Worm (Caenorhabditis elegans) whole organism, L1 larva: Measurements from ENCODE around the gene ceh-19.

Experiments used
- C04F5.9 ChIP-seq: sonication (generic microtip); optimal IDR thresholded peaks from 2 replicates; lab custom pipeline; 2016; ENCODE audit warnings: missing genetic modification characterization, missing compliant biosample characterization
- C16A3.4 ChIP-seq: fragments of 150-350 bp; optimal IDR thresholded peaks from 2 replicates; lab custom pipeline; 2014; ENCODE audit warnings: missing biosample characterization, missing genetic modification characterization
- F16B12.6 ChIP-seq: fragments of 150-350 bp; optimal IDR thresholded peaks from 2 replicates; lab custom pipeline; 2014; ENCODE audit warnings: missing biosample characterization, missing genetic modification characterization
- Y116A8C.19 ChIP-seq: sonication (generic microtip); optimal IDR thresholded peaks from 2 replicates; lab custom pipeline; 2016; ENCODE audit warnings: missing compliant biosample characterization, missing genetic modification characterization, borderline replicate concordance
- ama-1 ChIP-seq: fragments of 150-350 bp; optimal IDR thresholded peaks from 2 replicates; lab custom pipeline; 2014
- blmp-1 ChIP-seq: fragments of 150-350 bp; optimal IDR thresholded peaks from 2 replicates; lab custom pipeline; 2014; ENCODE audit warnings: missing biosample characterization, missing genetic modification characterization
- ceh-63 ChIP-seq: fragments of 200-800 bp; sonication (Bioruptor generic); optimal IDR thresholded peaks from 2 replicates; lab custom pipeline; 2018; ENCODE audit warnings: mild to moderate bottlenecking, missing genetic modification characterization, missing compliant biosample characterization
- ceh-82 ChIP-seq, 3 experiments: fragments of 150-350 bp in 1 of 3; sonication (generic microtip) in 2 of 3; optimal IDR thresholded peaks; 2 replicates each; lab custom pipeline; 2014 to 2017; ENCODE audit warnings: missing biosample characterization in 3 of 3, missing genetic modification characterization in 3 of 3
- ceh-90 ChIP-seq: sonication (generic microtip); optimal IDR thresholded peaks from 2 replicates; lab custom pipeline; 2016; ENCODE audit warnings: missing genetic modification characterization, missing compliant biosample characterization
- ces-1 ChIP-seq: fragments of 150-350 bp; optimal IDR thresholded peaks from 2 replicates; lab custom pipeline; 2014; ENCODE audit warnings: missing biosample characterization, missing genetic modification reagents, missing genetic modification characterization
- dpl-1 ChIP-seq, 3 experiments: fragments of 150-350 bp in 2 of 3; sonication (generic microtip) in 1 of 3; optimal IDR thresholded peaks; 2 replicates each; lab custom pipeline; 2014 to 2017; ENCODE audit warnings: missing biosample characterization in 3 of 3, missing genetic modification characterization in 3 of 3, missing genetic modification reagents in 3 of 3
- efl-1 ChIP-seq, 4 experiments: fragments of 150-350 bp; optimal IDR thresholded peaks in 3 of 4; peaks in 1 of 4; 1 replicate in 1 of 4; 2 replicates in 3 of 4; lab custom pipeline; 2014; ENCODE audit warnings: missing biosample characterization in 2 of 4, missing genetic modification characterization in 2 of 4, missing genetic modification reagents in 2 of 4
- efl-3 ChIP-seq: fragments of 200-800 bp; sonication (Bioruptor generic); optimal IDR thresholded peaks from 2 replicates; lab custom pipeline; 2018; ENCODE audit warnings: mild to moderate bottlenecking, missing genetic modification characterization, missing compliant biosample characterization
- elt-2 ChIP-seq: sonication (generic microtip); optimal IDR thresholded peaks from 2 replicates; lab custom pipeline; 2016; ENCODE audit warnings: missing genetic modification characterization, mild to moderate bottlenecking, inconsistent platforms, missing compliant biosample characterization, missing genetic modification reagents
- elt-3 ChIP-seq, 6 experiments: fragments of 150-350 bp in 1 of 6; sonication (generic microtip); optimal IDR thresholded peaks; 2 replicates each; lab custom pipeline; 2017 to 2018; ENCODE audit warnings: missing biosample characterization in 6 of 6, missing genetic modification characterization in 6 of 6, inconsistent platforms in 1 of 6
- fkh-8 ChIP-seq: sonication (generic microtip); optimal IDR thresholded peaks from 2 replicates; lab custom pipeline; 2016; ENCODE audit warnings: mild to moderate bottlenecking, missing genetic modification characterization, missing compliant biosample characterization
- hlh-17 ChIP-seq: fragments of 200-800 bp; sonication (Bioruptor generic); optimal IDR thresholded peaks from 2 replicates; lab custom pipeline; 2018; ENCODE audit warnings: missing genetic modification characterization, mild to moderate bottlenecking, missing compliant biosample characterization, moderate library complexity, borderline replicate concordance
- hpl-2 ChIP-seq: fragments of 150-350 bp; optimal IDR thresholded peaks from 2 replicates; lab custom pipeline; 2014; ENCODE audit warnings: missing biosample characterization, missing genetic modification reagents, missing genetic modification characterization
- irx-1 ChIP-seq: sonication (generic microtip); optimal IDR thresholded peaks from 2 replicates; lab custom pipeline; 2016; ENCODE audit warnings: missing genetic modification characterization, missing compliant biosample characterization
- isw-1 ChIP-seq: fragments of 200-800 bp; sonication (Bioruptor generic); IDR thresholded peaks from 2 replicates; pipeline ENCODE4 v1.3.6; 2022; ENCODE audit warnings: missing genetic modification characterization, missing compliant biosample characterization
- jun-1 ChIP-seq: fragments of 150-350 bp; optimal IDR thresholded peaks from 2 replicates; lab custom pipeline; 2014; ENCODE audit warnings: missing biosample characterization, missing genetic modification reagents, missing genetic modification characterization
- lin-14 ChIP-seq: fragments of 200-800 bp; sonication (Bioruptor generic); optimal IDR thresholded peaks from 2 replicates; lab custom pipeline; 2018; ENCODE audit warnings: mild to moderate bottlenecking, missing genetic modification characterization, moderate library complexity, missing compliant biosample characterization
- mdl-1 ChIP-seq, 2 experiments: fragments of 150-350 bp; optimal IDR thresholded peaks; 2 replicates each; lab custom pipeline; 2014 to 2017; ENCODE audit warnings: missing biosample characterization in 2 of 2, missing genetic modification characterization in 2 of 2, inconsistent platforms in 1 of 2
- mep-1 ChIP-seq: fragments of 150-350 bp; optimal IDR thresholded peaks from 2 replicates; lab custom pipeline; 2014; ENCODE audit warnings: missing biosample characterization, missing genetic modification characterization
- nhr-11 ChIP-seq: fragments of 150-350 bp; optimal IDR thresholded peaks from 2 replicates; lab custom pipeline; 2014; ENCODE audit warnings: missing biosample characterization, missing genetic modification characterization
- nhr-12 ChIP-seq: sonication (generic microtip); optimal IDR thresholded peaks from 2 replicates; lab custom pipeline; 2017; ENCODE audit warnings: missing biosample characterization, missing genetic modification characterization
- nhr-237 ChIP-seq: fragments of 150-350 bp; optimal IDR thresholded peaks from 2 replicates; lab custom pipeline; 2014; ENCODE audit warnings: missing biosample characterization, missing genetic modification characterization
- nhr-47 ChIP-seq: sonication (generic microtip); optimal IDR thresholded peaks from 2 replicates; lab custom pipeline; 2016; ENCODE audit warnings: mild to moderate bottlenecking, missing genetic modification characterization, moderate library complexity, missing compliant biosample characterization
- nhr-77 ChIP-seq: fragments of 150-350 bp; optimal IDR thresholded peaks from 2 replicates; lab custom pipeline; 2014; ENCODE audit warnings: missing biosample characterization, missing genetic modification characterization
- nhr-90 ChIP-seq: sonication (generic microtip); optimal IDR thresholded peaks from 2 replicates; lab custom pipeline; 2016; ENCODE audit warnings: mild to moderate bottlenecking, missing genetic modification characterization, missing compliant biosample characterization; ENCODE audit not compliant: poor library complexity
- pax-3 ChIP-seq: fragments of 200-800 bp; sonication (Bioruptor generic); optimal IDR thresholded peaks from 2 replicates; lab custom pipeline; 2018; ENCODE audit warnings: mild to moderate bottlenecking, missing genetic modification characterization, moderate library complexity, missing compliant biosample characterization
- skn-1 ChIP-seq: fragments of 150-350 bp; optimal IDR thresholded peaks from 2 replicates; lab custom pipeline; 2014; ENCODE audit warnings: missing biosample characterization, missing genetic modification characterization
- sup-37 ChIP-seq: fragments of 200-800 bp; sonication (Bioruptor generic); optimal IDR thresholded peaks from 2 replicates; lab custom pipeline; 2018; ENCODE audit warnings: mild to moderate bottlenecking, missing genetic modification characterization, missing compliant biosample characterization
- swsn-7 ChIP-seq: sonication (generic microtip); optimal IDR thresholded peaks from 2 replicates; lab custom pipeline; 2016; ENCODE audit warnings: missing genetic modification characterization, missing compliant biosample characterization
- tbx-2 ChIP-seq: sonication (generic microtip); optimal IDR thresholded peaks from 2 replicates; lab custom pipeline; 2016; ENCODE audit warnings: missing genetic modification characterization, missing compliant biosample characterization
- tlp-1 ChIP-seq: fragments of 150-350 bp; optimal IDR thresholded peaks from 2 replicates; lab custom pipeline; 2014; ENCODE audit warnings: missing biosample characterization, missing genetic modification characterization
- vab-15 ChIP-seq: sonication (generic microtip); optimal IDR thresholded peaks from 2 replicates; lab custom pipeline; 2017; ENCODE audit warnings: missing genotype, mild to moderate bottlenecking, missing genetic modification characterization, missing compliant biosample characterization
- zag-1 ChIP-seq: fragments of 150-350 bp; optimal IDR thresholded peaks from 2 replicates; lab custom pipeline; 2014; ENCODE audit warnings: missing biosample characterization, missing genetic modification characterization
- zip-4 ChIP-seq: fragments of 200-800 bp; sonication (Bioruptor generic); optimal IDR thresholded peaks from 2 replicates; lab custom pipeline; 2018; ENCODE audit warnings: mild to moderate bottlenecking, missing genetic modification characterization, moderate library complexity, missing compliant biosample characterization
- ztf-11 ChIP-seq, 2 experiments: sonication (generic microtip); optimal IDR thresholded peaks; 2 replicates each; lab custom pipeline; 2016 to 2017; ENCODE audit warnings: missing genetic modification characterization in 2 of 2, missing biosample characterization in 1 of 2, missing compliant biosample characterization in 1 of 2

ceh-19 gene

ce11 chrIV:7923982-7924480 lies 31.7 kb downstream of the ceh-19 start, which contains the start of the genes xpo-3 and C49H3.3 (continued):
- peak; percentile 42 for TF ChIP-seq nhr-47 (tag; lab: Kevin White, UChicago)
- no peak for TF ChIP-seq irx-1 (tag; lab: Kevin White, UChicago)
- no peak for TF ChIP-seq C04F5.9 (tag; lab: Kevin White, UChicago)
- TF ChIP-seq skn-1, result peak; percentile 2
- peak; percentile 32 for TF ChIP-seq C16A3.4 (tag; lab: Kevin White, UChicago)
- no peak for TF ChIP-seq elt-3 (tag; optimal IDR thresholded peaks at IDR 0.05; lab: Kevin White, UChicago)

DNA sequence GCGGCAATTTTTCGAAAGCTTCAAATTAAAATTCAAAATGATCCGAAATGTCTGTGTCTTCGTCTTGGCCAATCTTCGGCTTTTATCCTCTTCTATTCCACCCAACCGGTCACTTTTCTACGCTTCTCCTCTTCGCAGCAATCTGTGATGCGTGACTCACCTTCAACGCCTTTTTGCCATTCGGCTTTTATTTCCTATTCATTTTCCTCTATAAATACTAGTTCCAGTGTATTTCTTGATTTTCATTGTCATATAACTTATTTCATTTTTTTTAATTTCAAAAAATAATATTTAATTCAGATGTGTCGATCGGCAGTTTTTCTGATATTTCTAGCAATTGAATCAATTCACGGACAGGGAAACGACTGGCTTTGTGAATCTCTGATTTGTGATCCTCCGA lies 35.6 kb downstream of the ceh-19 start, which contains the start of gene C49H3.16:
TSS of gene C49H3.16 (plus strand) at position 301 of the 400 bp plus-strand sequence.
- TF ChIP-seq nhr-11 (tag; lab: Kevin White, UChicago) (no peak), mep-1 (tag; lab: Kevin White, UChicago) (no peak), tbx-2 (tag; lab: Kevin White, UChicago) (no peak), F16B12.6 (tag; lab: Kevin White, UChicago) (no peak), nhr-90 (tag; lab: Kevin White, UChicago) (no peak), tlp-1 (tag; lab: Kevin White, UChicago) (no peak), blmp-1 (tag; lab: Kevin White, UChicago) (no peak), fkh-8 (no peak), vab-15 (tag; lab: Kevin White, UChicago) (no peak)

ce11 chrIV:7917881-7918280 lies 37.9 kb downstream of the ceh-19 start:
- TF ChIP-seq swsn-7, result no peak
- TF ChIP-seq Y116A8C.19 (tag; lab: Kevin White, UChicago), result no peak
- no peak for TF ChIP-seq ztf-11 (tag; optimal IDR thresholded peaks at IDR 0.05; lab: Kevin White, UChicago)
- TF ChIP-seq mdl-1 (tag; optimal IDR thresholded peaks at IDR 0.05; lab: Kevin White, UChicago), result no peak
- no peak for TF ChIP-seq zag-1 (tag; lab: Kevin White, UChicago)
- no peak for TF ChIP-seq ama-1 (lab: Kevin White, UChicago)
- TF ChIP-seq elt-2 (tag; lab: Kevin White, UChicago), result no peak
- no peak for TF ChIP-seq ceh-63 (GFP tag; lab: Kevin White, UChicago)
- no peak for TF ChIP-seq fkh-8
- TF ChIP-seq hlh-17, result no peak
- no peak for TF ChIP-seq efl-3

DNA sequence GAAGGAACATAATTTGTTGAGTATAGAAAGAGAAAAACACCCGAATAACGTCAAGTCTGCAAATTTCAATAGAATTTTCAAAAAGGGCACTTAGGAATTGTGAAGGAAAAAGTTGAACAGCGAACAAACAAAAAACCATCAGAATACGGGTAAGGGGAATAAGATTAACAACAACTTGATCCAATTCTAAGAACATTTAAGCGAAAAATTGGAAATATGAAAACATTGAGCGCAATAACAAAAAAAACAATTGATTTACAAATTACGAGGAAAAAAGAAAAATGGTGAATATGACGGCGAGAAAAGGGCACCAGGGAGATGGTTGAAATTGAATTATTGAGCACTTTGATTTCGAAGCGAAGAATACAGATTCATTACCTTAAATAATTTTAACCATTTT lies 38.8 kb downstream of the ceh-19 start:
- TF ChIP-seq mep-1 (tag; lab: Kevin White, UChicago) (no peak), zip-4 (GFP tag; lab: Kevin White, UChicago) (no peak), sup-37 (GFP tag; lab: Kevin White, UChicago) (no peak)
- TF ChIP-seq, all 84 proteins: peak for 0

DNA sequence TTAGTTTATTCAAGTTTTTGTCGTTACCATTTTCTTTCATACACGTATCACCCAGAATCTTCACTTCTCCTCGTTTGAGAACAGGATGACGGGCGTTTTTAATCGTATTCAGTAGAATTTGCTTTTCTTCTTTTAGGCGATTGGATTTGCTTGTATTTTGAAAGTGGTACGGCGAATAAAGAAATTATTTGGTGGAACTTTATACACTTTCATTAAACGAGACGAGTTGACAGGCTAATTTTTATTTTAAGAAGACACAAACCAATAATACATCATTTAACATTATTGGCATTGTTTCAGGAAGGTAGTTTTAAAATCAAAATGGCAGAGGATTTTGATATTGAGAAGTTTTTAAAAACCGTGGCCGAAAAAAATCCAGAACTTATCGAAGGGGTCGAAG lies 40.8 kb downstream of the ceh-19 start, which contains the start of gene C49H3.4:
TSS of gene C49H3.4 (plus strand) at position 301 of the 400 bp plus-strand sequence.
- TF ChIP-seq pax-3 (tag; lab: Kevin White, UChicago) (no peak), efl-1 (optimal IDR thresholded peaks at IDR 0.05; lab: Kevin White, UChicago) (no peak), efl-1 (GFP tag; optimal IDR thresholded peaks at IDR 0.05 in 1 of 2; lab: Kevin White, UChicago) (peak in 1 of 2 experiments; percentile 71)

DNA sequence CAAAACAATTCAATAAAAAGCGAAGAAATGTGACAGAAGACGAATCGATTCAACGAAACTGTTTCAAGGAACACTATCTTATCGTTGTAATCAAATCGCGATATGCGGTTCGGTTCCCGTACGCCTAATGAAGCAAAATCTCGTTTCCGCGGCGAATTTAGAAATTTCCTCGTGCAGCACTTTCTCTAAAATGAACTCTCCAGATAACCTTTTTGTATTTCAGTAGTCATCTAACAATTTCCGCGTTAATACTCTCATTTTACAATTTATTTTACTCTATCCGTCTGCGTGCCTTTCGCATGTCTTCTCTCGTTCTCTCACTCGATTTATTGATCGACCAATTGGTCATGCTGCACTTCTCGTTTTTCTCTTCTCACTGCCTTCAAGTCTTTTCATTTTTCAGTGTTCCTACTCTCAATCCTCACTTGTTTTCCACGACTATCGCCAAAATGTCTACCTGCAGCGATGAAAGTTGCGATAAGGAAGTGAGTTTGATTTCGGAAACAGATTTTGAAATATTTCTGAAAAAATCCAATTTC lies 45.5 kb downstream of the ceh-19 start, which contains the start of the genes npp-27 and ntl-4:
TSS of gene npp-27 (minus strand) at position 51 of the 539 bp plus-strand sequence.
TSS of gene ntl-4 (plus strand) at position 379 of the 539 bp plus-strand sequence.
- TF ChIP-seq sup-37 (GFP tag; lab: Kevin White, UChicago) (no peak), vab-15 (tag; lab: Kevin White, UChicago) (no peak), ama-1 (lab: Kevin White, UChicago) (peak; percentile 57), Y116A8C.19 (tag; lab: Kevin White, UChicago) (no peak), ztf-11 (tag; optimal IDR thresholded peaks at IDR 0.05; lab: Kevin White, UChicago) (no peak), nhr-77 (tag; lab: Kevin White, UChicago) (no peak), ceh-82 (tag; optimal IDR thresholded peaks at IDR 0.05; lab: Kevin White, UChicago) (no peak), ces-1 (GFP tag; lab: Kevin White, UChicago) (no peak), zag-1 (tag; lab: Kevin White, UChicago) (no peak), ceh-90 (tag; lab: Kevin White, UChicago) (no peak), nhr-11 (tag; lab: Kevin White, UChicago) (no peak), nhr-12 (no peak), isw-1 (GFP tag; lab: Robert Waterston, UW) (no peak), jun-1 (tag; lab: Kevin White, UChicago) (no peak), dpl-1 (GFP tag; optimal IDR thresholded peaks at IDR 0.05; lab: Kevin White, UChicago) (peak in 1 of 3 experiments; percentile 23), nhr-47 (tag; lab: Kevin White, UChicago) (no peak), hlh-17 (no peak), nhr-237 (tag; lab: Kevin White, UChicago) (no peak), lin-14 (GFP tag; lab: Kevin White, UChicago) (peak; percentile 24), hpl-2 (GFP tag; lab: Kevin White, UChicago) (no peak), ceh-63 (GFP tag; lab: Kevin White, UChicago) (no peak)
